Worm (Caenorhabditis elegans) whole organism, L2 larva: Measurements from ENCODE around the gene F55A11.4.

Experiments used
- C34F6.9 ChIP-seq: fragments of 150-350 bp; optimal IDR thresholded peaks from 2 replicates; lab custom pipeline; 2014; ENCODE audit warnings: missing biosample characterization, missing genetic modification characterization
- F13H6.1 ChIP-seq: sonication (generic microtip); optimal IDR thresholded peaks from 2 replicates; lab custom pipeline; 2016; ENCODE audit warnings: missing genetic modification characterization, missing compliant biosample characterization
- R02D3.7 ChIP-seq: fragments of 150-350 bp; optimal IDR thresholded peaks from 2 replicates; lab custom pipeline; 2014; ENCODE audit warnings: missing biosample characterization, missing genetic modification characterization
- Y55F3AM.14 ChIP-seq: fragments of 200-800 bp; sonication (Bioruptor generic); optimal IDR thresholded peaks from 2 replicates; lab custom pipeline; 2018; ENCODE audit warnings: mild to moderate bottlenecking, missing genetic modification characterization, missing compliant biosample characterization
- ZK546.5 ChIP-seq: sonication (generic microtip); optimal IDR thresholded peaks from 2 replicates; lab custom pipeline; 2017; ENCODE audit warnings: missing biosample characterization, missing genetic modification characterization
- alr-1 ChIP-seq: fragments of 150-350 bp; optimal IDR thresholded peaks from 2 replicates; lab custom pipeline; 2014; ENCODE audit warnings: missing biosample characterization, missing genetic modification characterization
- aly-2 ChIP-seq: fragments of 150-350 bp; optimal IDR thresholded peaks from 2 replicates; lab custom pipeline; 2014; ENCODE audit warnings: missing biosample characterization, missing genetic modification characterization
- ama-1 ChIP-seq: fragments of 150-350 bp; optimal IDR thresholded peaks from 2 replicates; lab custom pipeline; 2018; ENCODE audit warnings: inconsistent platforms
- blmp-1 ChIP-seq: sonication (generic microtip); optimal IDR thresholded peaks from 2 replicates; lab custom pipeline; 2017; ENCODE audit warnings: missing genetic modification characterization, mild to moderate bottlenecking, missing compliant biosample characterization, antibody characterized with exemption, moderate library complexity; ENCODE audit not compliant: insufficient read depth
- ceh-16 ChIP-seq: fragments of 150-350 bp; optimal IDR thresholded peaks from 2 replicates; lab custom pipeline; 2014; ENCODE audit warnings: missing biosample characterization, missing genetic modification characterization
- ceh-82 ChIP-seq: fragments of 150-350 bp; optimal IDR thresholded peaks from 2 replicates; lab custom pipeline; 2014; ENCODE audit warnings: missing biosample characterization, missing genetic modification characterization
- crh-2 ChIP-seq: sonication (generic microtip); optimal IDR thresholded peaks from 2 replicates; lab custom pipeline; 2017; ENCODE audit warnings: missing biosample characterization, missing genetic modification characterization
- dmd-4 ChIP-seq: sonication (generic microtip); optimal IDR thresholded peaks from 2 replicates; lab custom pipeline; 2017; ENCODE audit warnings: missing biosample characterization, missing genetic modification characterization
- egl-27 ChIP-seq: sonication (generic microtip); optimal IDR thresholded peaks from 3 replicates; lab custom pipeline; 2017; ENCODE audit warnings: missing biosample characterization, missing genetic modification reagents, missing genetic modification characterization
- elt-1 ChIP-seq: fragments of 150-350 bp; optimal IDR thresholded peaks from 2 replicates; lab custom pipeline; 2014; ENCODE audit warnings: missing biosample characterization, missing genetic modification characterization
- elt-3 ChIP-seq: sonication (generic microtip); optimal IDR thresholded peaks from 2 replicates; lab custom pipeline; 2017; ENCODE audit warnings: missing biosample characterization, missing genetic modification characterization
- fos-1 ChIP-seq: fragments of 150-350 bp; optimal IDR thresholded peaks from 2 replicates; lab custom pipeline; 2014; ENCODE audit warnings: missing biosample characterization, missing genetic modification characterization
- gmeb-1 ChIP-seq: fragments of 150-350 bp; optimal IDR thresholded peaks from 2 replicates; lab custom pipeline; 2014; ENCODE audit warnings: missing biosample characterization, missing genetic modification characterization
- lin-11 ChIP-seq: fragments of 150-350 bp; sonication (generic microtip); optimal IDR thresholded peaks from 2 replicates; lab custom pipeline; 2014; ENCODE audit warnings: missing biosample characterization, missing genetic modification characterization, inconsistent platforms, mixed read lengths
- lin-13 ChIP-seq: fragments of 150-350 bp; optimal IDR thresholded peaks from 2 replicates; lab custom pipeline; 2014; ENCODE audit warnings: missing biosample characterization, missing genetic modification reagents, missing genetic modification characterization
- lin-39 ChIP-seq: fragments of 150-350 bp; optimal IDR thresholded peaks from 2 replicates; lab custom pipeline; 2014; ENCODE audit warnings: missing biosample characterization, missing genetic modification reagents, missing genetic modification characterization
- lsy-2 ChIP-seq, 2 experiments: fragments of 150-350 bp in 1 of 2; sonication (generic microtip) in 1 of 2; optimal IDR thresholded peaks; 2 replicates each; lab custom pipeline; 2014 to 2017; ENCODE audit warnings: missing biosample characterization in 2 of 2, missing genetic modification characterization in 2 of 2
- mab-5 ChIP-seq: fragments of 150-350 bp; optimal IDR thresholded peaks from 2 replicates; lab custom pipeline; 2014; ENCODE audit warnings: missing biosample characterization, missing genetic modification characterization
- mbf-1 ChIP-seq: sonication (generic microtip); optimal IDR thresholded peaks from 2 replicates; lab custom pipeline; 2017; ENCODE audit warnings: missing biosample characterization, missing genetic modification characterization
- mdl-1 ChIP-seq, 2 experiments: fragments of 150-350 bp in 1 of 2; sonication (generic microtip) in 1 of 2; optimal IDR thresholded peaks; 2 replicates each; lab custom pipeline; 2017; ENCODE audit warnings: missing biosample characterization in 2 of 2, missing genetic modification characterization in 2 of 2
- nhr-10 ChIP-seq: sonication (generic microtip); optimal IDR thresholded peaks from 2 replicates; lab custom pipeline; 2017; ENCODE audit warnings: missing biosample characterization, missing genetic modification characterization
- nhr-11 ChIP-seq: fragments of 150-350 bp; optimal IDR thresholded peaks from 2 replicates; lab custom pipeline; 2014; ENCODE audit warnings: missing biosample characterization, missing genetic modification characterization
- nhr-12 ChIP-seq: fragments of 150-350 bp; optimal IDR thresholded peaks from 2 replicates; lab custom pipeline; 2014; ENCODE audit warnings: missing biosample characterization, missing genetic modification characterization
- nhr-129 ChIP-seq: fragments of 150-350 bp; optimal IDR thresholded peaks from 2 replicates; lab custom pipeline; 2014; ENCODE audit warnings: missing biosample characterization, missing genetic modification characterization
- nhr-23 ChIP-seq: fragments of 150-350 bp; optimal IDR thresholded peaks from 2 replicates; lab custom pipeline; 2014; ENCODE audit warnings: missing biosample characterization, missing genetic modification reagents, missing genetic modification characterization
- nhr-237 ChIP-seq: fragments of 150-350 bp; optimal IDR thresholded peaks from 2 replicates; lab custom pipeline; 2014; ENCODE audit warnings: missing biosample characterization, missing genetic modification characterization
- nhr-25 ChIP-seq: fragments of 150-350 bp; sonication (generic microtip); optimal IDR thresholded peaks from 3 replicates; lab custom pipeline; 2014; ENCODE audit warnings: missing biosample characterization, missing genetic modification characterization
- nhr-6 ChIP-seq: fragments of 150-350 bp; optimal IDR thresholded peaks from 2 replicates; lab custom pipeline; 2014; ENCODE audit warnings: missing biosample characterization, missing genetic modification characterization
- nhr-77 ChIP-seq: fragments of 150-350 bp; optimal IDR thresholded peaks from 2 replicates; lab custom pipeline; 2014; ENCODE audit warnings: missing biosample characterization, missing genetic modification characterization
- peb-1 ChIP-seq: fragments of 150-350 bp; optimal IDR thresholded peaks from 2 replicates; lab custom pipeline; 2014; ENCODE audit warnings: missing biosample characterization, missing genetic modification characterization
- sem-4 ChIP-seq: fragments of 150-350 bp; optimal IDR thresholded peaks from 2 replicates; lab custom pipeline; 2014; ENCODE audit warnings: missing biosample characterization, missing genetic modification reagents, missing genetic modification characterization
- skn-1 ChIP-seq: sonication (generic microtip); optimal IDR thresholded peaks from 2 replicates; lab custom pipeline; 2017; ENCODE audit warnings: missing biosample characterization, missing genetic modification characterization
- sma-3 ChIP-seq: sonication (generic microtip); optimal IDR thresholded peaks from 2 replicates; lab custom pipeline; 2016; ENCODE audit warnings: missing genetic modification reagents, missing genetic modification characterization, missing compliant biosample characterization
- sma-9 ChIP-seq, 2 experiments: fragments of 150-350 bp in 1 of 2; sonication (generic microtip) in 1 of 2; optimal IDR thresholded peaks; 2 replicates each; lab custom pipeline; 2014 to 2016; ENCODE audit warnings: missing genetic modification characterization in 2 of 2, mild to moderate bottlenecking in 1 of 2, missing biosample characterization in 1 of 2, missing compliant biosample characterization in 1 of 2, missing genetic modification reagents in 1 of 2, moderate library complexity in 1 of 2
- snpc-4 ChIP-seq: fragments of 150-350 bp; optimal IDR thresholded peaks from 2 replicates; lab custom pipeline; 2014; ENCODE audit warnings: missing biosample characterization, missing genetic modification characterization
- unc-39 ChIP-seq: fragments of 150-350 bp; optimal IDR thresholded peaks from 2 replicates; lab custom pipeline; 2014; ENCODE audit warnings: missing biosample characterization, missing genetic modification characterization
- unc-55 ChIP-seq: fragments of 150-350 bp; sonication (generic microtip); optimal IDR thresholded peaks from 3 replicates; lab custom pipeline; 2014; ENCODE audit warnings: missing biosample characterization, missing genetic modification reagents, missing genetic modification characterization
- unc-62 ChIP-seq: fragments of 150-350 bp; optimal IDR thresholded peaks from 2 replicates; lab custom pipeline; 2014; ENCODE audit warnings: missing biosample characterization, missing genetic modification reagents, missing genetic modification characterization
- zag-1 ChIP-seq: fragments of 150-350 bp; optimal IDR thresholded peaks from 2 replicates; lab custom pipeline; 2014; ENCODE audit warnings: missing biosample characterization, missing genetic modification characterization
- ztf-1 ChIP-seq: fragments of 200-800 bp; sonication (Bioruptor generic); conservative IDR thresholded peaks from 2 replicates; pipeline ENCODE4 v1.3.6; 2022; ENCODE audit warnings: missing genetic modification characterization, missing compliant biosample characterization
- ztf-11 ChIP-seq: sonication (generic microtip); optimal IDR thresholded peaks from 2 replicates; lab custom pipeline; 2017; ENCODE audit warnings: missing biosample characterization, missing genetic modification characterization
- ztf-4 ChIP-seq: fragments of 150-350 bp; optimal IDR thresholded peaks from 2 replicates; lab custom pipeline; 2014; ENCODE audit warnings: missing biosample characterization, missing genetic modification characterization

The F55A11.4 gene

DNA sequence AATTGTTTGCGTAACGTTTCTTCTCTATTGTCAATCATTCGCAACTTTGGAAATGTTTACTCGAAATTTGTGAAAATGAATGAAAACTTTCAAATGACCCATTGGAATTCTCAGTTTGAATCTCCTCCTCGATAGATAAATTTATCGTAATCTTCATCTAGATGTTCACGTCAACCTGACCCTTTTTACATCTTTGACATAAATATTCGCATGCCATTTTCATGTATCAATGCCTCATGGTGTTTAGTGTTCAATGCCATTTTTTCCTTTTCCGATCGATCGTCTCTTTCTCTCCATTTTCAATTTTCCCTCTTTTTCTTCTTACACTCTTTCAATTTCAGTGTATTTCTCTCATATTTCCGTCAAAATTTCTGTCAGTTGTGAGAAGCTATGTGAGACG is 9.0 kb downstream of the F55A11.4 start:
- TF ChIP-seq elt-1 (peak; percentile 57), nhr-25 (tag; lab: Kevin White, UChicago) (peak; percentile 13), ceh-16 (tag; lab: Kevin White, UChicago) (peak; percentile 68), sma-9 (GFP tag; optimal IDR thresholded peaks at IDR 0.05; lab: Kevin White, UChicago) (peak; percentile 21), sma-9 (tag; optimal IDR thresholded peaks at IDR 0.05; lab: Kevin White, UChicago) (no peak), lsy-2 (tag; optimal IDR thresholded peaks at IDR 0.05; lab: Kevin White, UChicago) (no peak), lin-39 (no peak)

DNA sequence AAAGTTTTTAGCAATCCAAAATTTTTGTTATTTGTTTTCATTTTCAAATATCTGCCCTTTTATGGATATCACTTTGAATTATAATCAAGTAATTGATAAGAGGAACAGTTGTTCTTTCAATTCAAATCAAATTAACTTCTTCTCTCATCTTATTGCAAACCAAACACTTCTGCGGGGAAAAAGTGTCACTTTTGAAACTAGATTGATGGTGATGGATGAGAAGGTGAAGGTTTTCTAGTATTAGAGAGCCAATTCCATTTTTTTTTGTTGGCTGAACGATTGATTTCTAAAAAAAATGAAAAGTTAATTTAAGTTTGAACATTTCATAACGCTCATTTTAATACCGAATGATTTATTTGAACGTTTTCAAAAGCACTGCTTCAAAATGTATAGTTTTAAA is 9.5 kb downstream of the F55A11.4 start:
- TF ChIP-seq gmeb-1 (tag; lab: Kevin White, UChicago) (no peak), C34F6.9 (tag; lab: Kevin White, UChicago) (peak; percentile 46), nhr-25 (tag; lab: Kevin White, UChicago) (peak; percentile 21), crh-2 (tag; lab: Kevin White, UChicago) (peak; percentile 20), nhr-23 (tag; lab: Kevin White, UChicago) (no peak), unc-62 (GFP tag; lab: Kevin White, UChicago) (peak; percentile 45), sma-9 (GFP tag; optimal IDR thresholded peaks at IDR 0.05; lab: Kevin White, UChicago) (peak; percentile 40), sma-9 (tag; optimal IDR thresholded peaks at IDR 0.05; lab: Kevin White, UChicago) (no peak)

DNA sequence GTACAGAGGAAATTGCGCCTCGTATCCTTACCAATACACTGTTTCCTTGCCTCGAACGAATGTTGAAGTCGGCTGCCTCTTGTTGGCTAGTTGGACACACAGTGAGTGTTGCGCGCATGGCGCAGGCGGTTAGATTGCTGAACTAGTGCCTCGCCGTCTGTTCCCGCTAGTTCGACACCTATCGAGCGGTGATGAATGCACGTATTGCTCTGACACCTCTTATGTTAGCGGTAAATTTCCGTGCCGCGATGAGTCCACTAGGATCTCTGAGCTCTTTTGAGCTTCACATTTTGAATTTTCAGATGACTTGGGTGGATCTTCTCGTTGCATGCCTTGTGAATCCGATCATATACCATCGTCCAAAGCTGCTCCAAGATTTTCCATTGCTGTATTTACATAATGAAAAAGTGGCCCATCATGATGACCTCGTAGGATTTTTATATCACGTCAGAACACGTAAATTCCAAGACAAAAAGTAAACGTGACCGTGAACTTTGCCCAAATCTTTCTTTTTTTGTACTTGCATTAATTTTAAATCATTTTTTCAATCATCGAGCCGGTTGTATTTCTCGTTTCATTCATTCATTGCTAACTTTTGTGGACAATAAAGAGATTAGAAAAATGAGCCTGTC is 12.7 kb downstream of the F55A11.4 start, which contains the start of gene F55A11.11:
TSS of gene F55A11.11 (plus strand) at position 341 of the 632 bp plus-strand sequence.
- TF ChIP-seq lin-13 (GFP tag; lab: Kevin White, UChicago) = peak; percentile 45
- TF ChIP-seq Y55F3AM.14 (GFP tag; lab: Kevin White, UChicago) = peak; percentile 70
- TF ChIP-seq nhr-25 (tag; lab: Kevin White, UChicago) = peak; percentile 48
- TF ChIP-seq nhr-11 = no peak
- peak; percentile 33 for TF ChIP-seq ceh-16 (tag; lab: Kevin White, UChicago)
- no peak for TF ChIP-seq nhr-6 (tag; lab: Kevin White, UChicago)
- no peak for TF ChIP-seq alr-1 (tag; lab: Kevin White, UChicago)
- no peak for TF ChIP-seq ama-1 (lab: Kevin White, UChicago)
- TF ChIP-seq skn-1 = no peak
- peak; percentile 90 for TF ChIP-seq sma-9 (GFP tag; optimal IDR thresholded peaks at IDR 0.05; lab: Kevin White, UChicago)
- no peak for TF ChIP-seq sma-9 (tag; optimal IDR thresholded peaks at IDR 0.05; lab: Kevin White, UChicago)
- no peak for TF ChIP-seq unc-39
- TF ChIP-seq zag-1 (tag; lab: Kevin White, UChicago) = no peak
- TF ChIP-seq mab-5 (tag; lab: Kevin White, UChicago) = no peak
- no peak for TF ChIP-seq mbf-1 (tag; lab: Kevin White, UChicago)
- peak; percentile 16 for TF ChIP-seq snpc-4
- no peak for TF ChIP-seq peb-1 (tag; lab: Kevin White, UChicago)
- peak; percentile 74 for TF ChIP-seq gmeb-1 (tag; lab: Kevin White, UChicago)
- TF ChIP-seq nhr-10 (tag; lab: Kevin White, UChicago) = no peak
- peak; percentile 88 for TF ChIP-seq lin-11 (tag; lab: Kevin White, UChicago)
- peak; percentile 67 for TF ChIP-seq blmp-1
- no peak for TF ChIP-seq unc-55
- no peak for TF ChIP-seq nhr-12
- TF ChIP-seq ztf-1 (GFP tag; lab: Robert Waterston, UW) = no peak
- TF ChIP-seq egl-27 (tag; lab: Kevin White, UChicago) = peak; percentile 20
- TF ChIP-seq nhr-129 (tag; lab: Kevin White, UChicago) = peak; percentile 94
- peak; percentile 2 for TF ChIP-seq ceh-82 (tag; lab: Kevin White, UChicago)
- TF ChIP-seq fos-1 (tag; lab: Kevin White, UChicago) = peak; percentile 74
- TF ChIP-seq ZK546.5 (tag; lab: Kevin White, UChicago) = no peak
- peak; percentile 80 for TF ChIP-seq F13H6.1 (tag; lab: Kevin White, UChicago)
- no peak for TF ChIP-seq elt-3 (tag; lab: Kevin White, UChicago)
- TF ChIP-seq nhr-77 (tag; lab: Kevin White, UChicago) = no peak
- TF ChIP-seq aly-2 = no peak
- peak; percentile 40 for TF ChIP-seq sem-4 (tag; lab: Kevin White, UChicago)
- no peak for TF ChIP-seq ztf-11
- no peak for TF ChIP-seq nhr-237 (tag; lab: Kevin White, UChicago)
- TF ChIP-seq elt-1 = no peak
- TF ChIP-seq unc-62 (GFP tag; lab: Kevin White, UChicago) = no peak
- peak; percentile 69 to 72 for TF ChIP-seq lsy-2 (tag; optimal IDR thresholded peaks at IDR 0.05; lab: Kevin White, UChicago)
- no peak for TF ChIP-seq lin-39
- peak; percentile 87 for TF ChIP-seq sma-3 (GFP tag; lab: Kevin White, UChicago)
- TF ChIP-seq ztf-4 = no peak
- TF ChIP-seq dmd-4 = no peak
- peak; percentile 59 for TF ChIP-seq C34F6.9 (tag; lab: Kevin White, UChicago)
- no peak for TF ChIP-seq R02D3.7 (tag; lab: Kevin White, UChicago)
- peak; percentile 3 to 12 for TF ChIP-seq mdl-1 (tag; optimal IDR thresholded peaks at IDR 0.05; lab: Kevin White, UChicago)
- no peak for TF ChIP-seq nhr-23 (tag; lab: Kevin White, UChicago)
- peak; percentile 63 for TF ChIP-seq crh-2 (tag; lab: Kevin White, UChicago)
